Worm (Caenorhabditis elegans) whole organism, L1 larva: ENCODE data around the gene T21H3.5.
A peak's percentile ranks its signal among the peaks of the same experiment; 100 is the strongest.

Experiments used
- C16A3.4 ChIP-seq: fragments of 150-350 bp; optimal IDR thresholded peaks from 2 replicates; lab custom pipeline; 2014; ENCODE audit warnings: missing biosample characterization, missing genetic modification characterization
- aha-1 ChIP-seq: fragments of 150-350 bp; optimal IDR thresholded peaks from 2 replicates; lab custom pipeline; 2014; ENCODE audit warnings: missing biosample characterization, missing genetic modification characterization
- ama-1 ChIP-seq: fragments of 150-350 bp; optimal IDR thresholded peaks from 2 replicates; lab custom pipeline; 2014
- ceh-88 ChIP-seq: fragments of 200-800 bp; sonication (Bioruptor generic); IDR thresholded peaks from 2 replicates; pipeline ENCODE4 v1.3.6; 2022; ENCODE audit warnings: missing genetic modification characterization, missing compliant biosample characterization
- ceh-90 ChIP-seq: sonication (generic microtip); optimal IDR thresholded peaks from 2 replicates; lab custom pipeline; 2016; ENCODE audit warnings: missing genetic modification characterization, missing compliant biosample characterization
- dsc-1 ChIP-seq: sonication (generic microtip); optimal IDR thresholded peaks from 2 replicates; lab custom pipeline; 2016; ENCODE audit warnings: mild to moderate bottlenecking, missing genetic modification characterization, missing compliant biosample characterization
- efl-1 ChIP-seq, 4 experiments: fragments of 150-350 bp; optimal IDR thresholded peaks in 3 of 4; peaks in 1 of 4; 1 replicate in 1 of 4; 2 replicates in 3 of 4; lab custom pipeline; 2014; ENCODE audit warnings: missing biosample characterization in 2 of 4, missing genetic modification characterization in 2 of 4, missing genetic modification reagents in 2 of 4
- efl-3 ChIP-seq: fragments of 200-800 bp; sonication (Bioruptor generic); optimal IDR thresholded peaks from 2 replicates; lab custom pipeline; 2018; ENCODE audit warnings: mild to moderate bottlenecking, missing genetic modification characterization, missing compliant biosample characterization
- egl-13 ChIP-seq: sonication (generic microtip); optimal IDR thresholded peaks from 2 replicates; lab custom pipeline; 2016; ENCODE audit warnings: missing genotype, missing genetic modification reagents, missing genetic modification characterization, missing compliant biosample characterization
- elt-2 ChIP-seq: sonication (generic microtip); optimal IDR thresholded peaks from 2 replicates; lab custom pipeline; 2016; ENCODE audit warnings: missing genetic modification characterization, mild to moderate bottlenecking, inconsistent platforms, missing compliant biosample characterization, missing genetic modification reagents
- elt-3 ChIP-seq, 6 experiments: fragments of 150-350 bp in 1 of 6; sonication (generic microtip); optimal IDR thresholded peaks; 2 replicates each; lab custom pipeline; 2017 to 2018; ENCODE audit warnings: missing biosample characterization in 6 of 6, missing genetic modification characterization in 6 of 6, inconsistent platforms in 1 of 6
- fkh-10 ChIP-seq: sonication (generic microtip); optimal IDR thresholded peaks from 2 replicates; lab custom pipeline; 2017; ENCODE audit warnings: missing biosample characterization, missing genetic modification reagents, missing genetic modification characterization
- fkh-8 ChIP-seq: sonication (generic microtip); optimal IDR thresholded peaks from 2 replicates; lab custom pipeline; 2016; ENCODE audit warnings: mild to moderate bottlenecking, missing genetic modification characterization, missing compliant biosample characterization
- irx-1 ChIP-seq: sonication (generic microtip); optimal IDR thresholded peaks from 2 replicates; lab custom pipeline; 2016; ENCODE audit warnings: missing genetic modification characterization, missing compliant biosample characterization
- jun-1 ChIP-seq: fragments of 150-350 bp; optimal IDR thresholded peaks from 2 replicates; lab custom pipeline; 2014; ENCODE audit warnings: missing biosample characterization, missing genetic modification reagents, missing genetic modification characterization
- lin-14 ChIP-seq: fragments of 200-800 bp; sonication (Bioruptor generic); optimal IDR thresholded peaks from 2 replicates; lab custom pipeline; 2018; ENCODE audit warnings: mild to moderate bottlenecking, missing genetic modification characterization, moderate library complexity, missing compliant biosample characterization
- lin-15B ChIP-seq: fragments of 150-350 bp; sonication (generic microtip); optimal IDR thresholded peaks from 3 replicates; lab custom pipeline; 2014; ENCODE audit warnings: missing biosample characterization, missing genetic modification characterization
- lin-35 ChIP-seq, 2 experiments: fragments of 150-350 bp; optimal IDR thresholded peaks; 2 replicates each; lab custom pipeline; 2014; ENCODE audit warnings: missing biosample characterization in 2 of 2, missing genetic modification characterization in 2 of 2, missing genetic modification reagents in 2 of 2
- lir-3 ChIP-seq: sonication (generic microtip); optimal IDR thresholded peaks from 2 replicates; lab custom pipeline; 2016; ENCODE audit warnings: mild to moderate bottlenecking, missing genetic modification characterization, moderate library complexity, missing compliant biosample characterization; ENCODE audit not compliant: poor library complexity
- mab-9 ChIP-seq: fragments of 200-800 bp; sonication (Bioruptor generic); IDR thresholded peaks from 2 replicates; pipeline ENCODE4 v1.3.6; 2022; ENCODE audit warnings: missing genetic modification reagents, missing genetic modification characterization, missing compliant biosample characterization
- mdl-1 ChIP-seq, 2 experiments: fragments of 150-350 bp; optimal IDR thresholded peaks; 2 replicates each; lab custom pipeline; 2014 to 2017; ENCODE audit warnings: missing biosample characterization in 2 of 2, missing genetic modification characterization in 2 of 2, inconsistent platforms in 1 of 2
- mep-1 ChIP-seq: fragments of 150-350 bp; optimal IDR thresholded peaks from 2 replicates; lab custom pipeline; 2014; ENCODE audit warnings: missing biosample characterization, missing genetic modification characterization
- nhr-20 ChIP-seq: sonication (generic microtip); optimal IDR thresholded peaks from 2 replicates; lab custom pipeline; 2016; ENCODE audit warnings: mild to moderate bottlenecking, missing genetic modification characterization, missing compliant biosample characterization
- nhr-237 ChIP-seq: fragments of 150-350 bp; optimal IDR thresholded peaks from 2 replicates; lab custom pipeline; 2014; ENCODE audit warnings: missing biosample characterization, missing genetic modification characterization
- nhr-28 ChIP-seq: fragments of 150-350 bp; optimal IDR thresholded peaks from 2 replicates; lab custom pipeline; 2014; ENCODE audit warnings: missing biosample characterization, missing genetic modification characterization
- nhr-47 ChIP-seq: sonication (generic microtip); optimal IDR thresholded peaks from 2 replicates; lab custom pipeline; 2016; ENCODE audit warnings: mild to moderate bottlenecking, missing genetic modification characterization, moderate library complexity, missing compliant biosample characterization
- nhr-76 ChIP-seq: sonication (generic microtip); optimal IDR thresholded peaks from 2 replicates; lab custom pipeline; 2017; ENCODE audit warnings: missing biosample characterization, missing genetic modification characterization
- nhr-84 ChIP-seq: sonication (generic microtip); optimal IDR thresholded peaks from 2 replicates; lab custom pipeline; 2017; ENCODE audit warnings: missing biosample characterization, missing genetic modification characterization
- pag-3 ChIP-seq: sonication (generic microtip); optimal IDR thresholded peaks from 2 replicates; lab custom pipeline; 2017; ENCODE audit warnings: missing genetic modification characterization, mild to moderate bottlenecking, missing compliant biosample characterization, antibody characterized with exemption, borderline replicate concordance; ENCODE audit not compliant: insufficient read depth
- pqm-1 ChIP-seq: sonication (generic microtip); optimal IDR thresholded peaks from 3 replicates; lab custom pipeline; 2017; ENCODE audit warnings: missing biosample characterization, missing genetic modification characterization
- rnt-1 ChIP-seq: sonication (generic microtip); optimal IDR thresholded peaks from 2 replicates; lab custom pipeline; 2016; ENCODE audit warnings: mild to moderate bottlenecking, missing genetic modification characterization, moderate library complexity, missing compliant biosample characterization
- snpc-4 ChIP-seq: fragments of 150-350 bp; optimal IDR thresholded peaks from 2 replicates; lab custom pipeline; 2014; ENCODE audit warnings: missing biosample characterization, missing genetic modification characterization
- snu-23 ChIP-seq: sonication (generic microtip); optimal IDR thresholded peaks from 2 replicates; lab custom pipeline; 2016; ENCODE audit warnings: missing genetic modification characterization, missing compliant biosample characterization
- swsn-7 ChIP-seq: sonication (generic microtip); optimal IDR thresholded peaks from 2 replicates; lab custom pipeline; 2016; ENCODE audit warnings: missing genetic modification characterization, missing compliant biosample characterization
- tbx-2 ChIP-seq: sonication (generic microtip); optimal IDR thresholded peaks from 2 replicates; lab custom pipeline; 2016; ENCODE audit warnings: missing genetic modification characterization, missing compliant biosample characterization
- tlp-1 ChIP-seq: fragments of 150-350 bp; optimal IDR thresholded peaks from 2 replicates; lab custom pipeline; 2014; ENCODE audit warnings: missing biosample characterization, missing genetic modification characterization
- unc-130 ChIP-seq: fragments of 150-350 bp; optimal IDR thresholded peaks from 2 replicates; lab custom pipeline; 2017; ENCODE audit warnings: missing biosample characterization, missing genetic modification characterization, inconsistent platforms
- vab-15 ChIP-seq: sonication (generic microtip); optimal IDR thresholded peaks from 2 replicates; lab custom pipeline; 2017; ENCODE audit warnings: missing genotype, mild to moderate bottlenecking, missing genetic modification characterization, missing compliant biosample characterization
- zip-4 ChIP-seq: fragments of 200-800 bp; sonication (Bioruptor generic); optimal IDR thresholded peaks from 2 replicates; lab custom pipeline; 2018; ENCODE audit warnings: mild to moderate bottlenecking, missing genetic modification characterization, moderate library complexity, missing compliant biosample characterization

T21H3.5 gene

ce11 chrV:1195995-1196394, 31.9 kb upstream of the T21H3.5 start, which contains the start of the genes wrb-1 and Y50D4A.4 (continued):
- TF ChIP-seq nhr-28 (tag; lab: Kevin White, UChicago) (no peak), fkh-8 (tag; lab: Kevin White, UChicago) (peak; percentile 16), lin-14 (GFP tag; lab: Kevin White, UChicago) (no peak), pag-3 (tag; lab: Kevin White, UChicago) (no peak), elt-3 (tag; optimal IDR thresholded peaks at IDR 0.05; lab: Kevin White, UChicago) (peak in 2 of 6 experiments; percentile 41 to 72), nhr-20 (tag; lab: Kevin White, UChicago) (peak; percentile 83), zip-4 (GFP tag; lab: Kevin White, UChicago) (no peak), nhr-237 (tag; lab: Kevin White, UChicago) (no peak), rnt-1 (tag; lab: Kevin White, UChicago) (no peak), nhr-47 (tag; lab: Kevin White, UChicago) (peak; percentile 83), ceh-88 (GFP tag; lab: Robert Waterston, UW) (no peak), aha-1 (tag; lab: Kevin White, UChicago) (no peak), mep-1 (tag; lab: Kevin White, UChicago) (peak; percentile 95), snpc-4 (tag; lab: Kevin White, UChicago) (peak; percentile 73), dsc-1 (tag; lab: Kevin White, UChicago) (peak; percentile 75), vab-15 (tag; lab: Kevin White, UChicago) (no peak), mdl-1 (tag; optimal IDR thresholded peaks at IDR 0.05; lab: Kevin White, UChicago) (no peak), fkh-10 (no peak), egl-13 (tag; lab: Kevin White, UChicago) (peak; percentile 64), elt-2 (tag; lab: Kevin White, UChicago) (no peak), unc-130 (tag; lab: Kevin White, UChicago) (peak; percentile 95), snu-23 (peak; percentile 87), tbx-2 (peak; percentile 75), lin-15B (tag; lab: Kevin White, UChicago) (peak; percentile 76), pqm-1 (tag; lab: Kevin White, UChicago) (no peak), efl-3 (no peak), ceh-90 (tag; lab: Kevin White, UChicago) (peak; percentile 17), irx-1 (tag; lab: Kevin White, UChicago) (peak; percentile 56), swsn-7 (peak; percentile 82), jun-1 (peak; percentile 5), C16A3.4 (peak; percentile 69)
- TF ChIP-seq, all 84 proteins: peak for 36

ce11 chrV:1179279-1179678, 15.2 kb upstream of the T21H3.5 start, which contains the start of gene F25A2.1:
Gene F25A2.1, plus strand, starts transcription at chrV:1179579.
- no peak for TF ChIP-seq lir-3 (tag; lab: Kevin White, UChicago)
- TF ChIP-seq efl-1 (optimal IDR thresholded peaks at IDR 0.05; lab: Kevin White, UChicago) = no peak
- TF ChIP-seq efl-1 (GFP tag; optimal IDR thresholded peaks at IDR 0.05 in 1 of 2; lab: Kevin White, UChicago) = peak in 1 of 2 experiments; percentile 46

ce11 chrV:1176277-1176839, 12.3 kb upstream of the T21H3.5 start, which contains the start of gene T21H3.1:
Gene T21H3.1, plus strand, starts transcription at chrV:1176724.
- TF ChIP-seq fkh-8 (tag; lab: Kevin White, UChicago) (no peak), ama-1 (lab: Kevin White, UChicago) (no peak), swsn-7 (no peak), nhr-84 (tag; lab: Kevin White, UChicago) (no peak), tlp-1 (tag; lab: Kevin White, UChicago) (peak; percentile 31), lin-15B (tag; lab: Kevin White, UChicago) (no peak), dsc-1 (tag; lab: Kevin White, UChicago) (no peak), elt-2 (tag; lab: Kevin White, UChicago) (peak; percentile 74), pag-3 (tag; lab: Kevin White, UChicago) (no peak), pqm-1 (tag; lab: Kevin White, UChicago) (peak; percentile 31), efl-1 (optimal IDR thresholded peaks at IDR 0.05; lab: Kevin White, UChicago) (no peak), efl-1 (GFP tag; optimal IDR thresholded peaks at IDR 0.05 in 1 of 2; lab: Kevin White, UChicago) (peak in 1 of 2 experiments; percentile 26), lin-35 (GFP tag; optimal IDR thresholded peaks at IDR 0.05; lab: Kevin White, UChicago) (peak in 1 of 2 experiments; percentile 17), nhr-76 (no peak), mab-9 (GFP tag; lab: Robert Waterston, UW) (no peak)
